Fruit fly (Drosophila melanogaster) whole organism, embryonic: ENCODE results near the gene Rai1.

Source experiments
- Bdp1 ChIP-seq: fragments of 200-800 bp; sonication (Bioruptor generic); optimal IDR thresholded peaks from 3 replicates; lab custom pipeline; 2016; ENCODE audit warnings: missing biosample characterization, missing genetic modification characterization
- CG10321 ChIP-seq: fragments of 200-800 bp; sonication (Bioruptor generic); IDR thresholded peaks from 2 replicates; pipeline ENCODE4 v1.3.6; 2022; ENCODE audit warnings: missing biosample characterization, missing genetic modification characterization
- CG10979 ChIP-seq: fragments of 200-800 bp; sonication (Bioruptor generic); optimal IDR thresholded peaks from 2 replicates; lab custom pipeline; 2018; ENCODE audit warnings: missing biosample characterization, mild to moderate bottlenecking, missing genetic modification characterization, moderate library complexity
- CG11247 ChIP-seq: fragments of 200-800 bp; sonication (Bioruptor generic); IDR thresholded peaks from 2 replicates; pipeline ENCODE4 v1.3.6; 2022; ENCODE audit warnings: missing biosample characterization, missing genetic modification characterization
- CG11723 ChIP-seq: fragments of 200-800 bp; sonication (Bioruptor generic); optimal IDR thresholded peaks from 2 replicates; lab custom pipeline; 2017; ENCODE audit warnings: missing biosample characterization, mild to moderate bottlenecking, missing genetic modification characterization
- CG12744 ChIP-seq: fragments of 200-800 bp; sonication (Bioruptor generic); optimal IDR thresholded peaks from 2 replicates; lab custom pipeline; 2016; ENCODE audit warnings: missing biosample characterization, missing genetic modification characterization
- CG14050 ChIP-seq: fragments of 200-800 bp; sonication (Bioruptor generic); IDR thresholded peaks from 3 replicates; pipeline ENCODE4 v1.3.6; 2022; ENCODE audit warnings: missing biosample characterization, missing genetic modification characterization
- CG17568 ChIP-seq: fragments of 200-800 bp; sonication (Bioruptor generic); optimal IDR thresholded peaks from 2 replicates; lab custom pipeline; 2018; ENCODE audit warnings: missing biosample characterization, mild to moderate bottlenecking, missing genetic modification characterization, moderate library complexity
- CG1792 ChIP-seq: fragments of 200-800 bp; sonication (Bioruptor generic); optimal IDR thresholded peaks from 2 replicates; lab custom pipeline; 2016; ENCODE audit warnings: missing biosample characterization, missing genetic modification characterization
- CG18476 ChIP-seq: fragments of 200-800 bp; sonication (Bioruptor generic); optimal IDR thresholded peaks from 2 replicates; lab custom pipeline; 2016; ENCODE audit warnings: missing biosample characterization, mild to moderate bottlenecking, missing genetic modification characterization
- CG30020 ChIP-seq: fragments of 200-800 bp; optimal IDR thresholded peaks from 2 replicates; lab custom pipeline; 2019; ENCODE audit warnings: missing biosample characterization, mild to moderate bottlenecking, missing genetic modification characterization, moderate library complexity
- CG30403 ChIP-seq: fragments of 200-800 bp; sonication (Bioruptor generic); optimal IDR thresholded peaks from 3 replicates; lab custom pipeline; 2016; ENCODE audit warnings: missing biosample characterization, missing genetic modification characterization
- CG31441 ChIP-seq: fragments of 200-800 bp; sonication (Bioruptor generic); IDR thresholded peaks from 2 replicates; pipeline ENCODE4 v1.3.6; 2022; ENCODE audit warnings: missing biosample characterization, missing genetic modification characterization
- CG5245 ChIP-seq: fragments of 200-800 bp; sonication (Bioruptor generic); optimal IDR thresholded peaks from 3 replicates; lab custom pipeline; 2016; ENCODE audit warnings: missing biosample characterization, missing genetic modification characterization
- CG6654 ChIP-seq: fragments of 200-800 bp; sonication (Bioruptor generic); optimal IDR thresholded peaks from 2 replicates; lab custom pipeline; 2017; ENCODE audit warnings: missing biosample characterization, mild to moderate bottlenecking, missing genetic modification characterization
- CG6791 ChIP-seq: fragments of 200-800 bp; sonication (Bioruptor generic); IDR thresholded peaks from 3 replicates; pipeline ENCODE4 v1.3.6; 2022; ENCODE audit warnings: missing biosample characterization, missing genetic modification characterization; ENCODE audit not compliant: partially characterized antibody
- CG6854 ChIP-seq: fragments of 200-800 bp; sonication (Bioruptor generic); optimal IDR thresholded peaks from 3 replicates; lab custom pipeline; 2017; ENCODE audit warnings: missing biosample characterization, mild to moderate bottlenecking, missing genetic modification characterization
- CG9215 ChIP-seq: fragments of 200-800 bp; sonication (Bioruptor generic); IDR thresholded peaks from 2 replicates; pipeline ENCODE4 v1.3.6; 2022; ENCODE audit warnings: missing biosample characterization, missing genetic modification characterization
- CG9609 ChIP-seq: fragments of 200-800 bp; sonication (Bioruptor generic); optimal IDR thresholded peaks from 3 replicates; lab custom pipeline; 2016; ENCODE audit warnings: missing biosample characterization, missing genetic modification characterization
- CG9932 ChIP-seq: fragments of 200-800 bp; sonication (Bioruptor generic); IDR thresholded peaks from 2 replicates; pipeline ENCODE4 v1.3.6; 2022; ENCODE audit warnings: missing biosample characterization, missing genetic modification characterization
- D19B ChIP-seq: fragments of 200-800 bp; sonication (Bioruptor generic); optimal IDR thresholded peaks from 2 replicates; lab custom pipeline; 2017; ENCODE audit warnings: missing biosample characterization, mild to moderate bottlenecking, missing genetic modification characterization
- Dip2 ChIP-seq: fragments of 200-800 bp; sonication (Bioruptor generic); IDR thresholded peaks from 2 replicates; pipeline ENCODE4 v1.3.6; 2022; ENCODE audit warnings: missing biosample characterization, missing genetic modification characterization
- HLH4C ChIP-seq: fragments of 200-800 bp; sonication (Bioruptor generic); IDR thresholded peaks from 3 replicates; pipeline ENCODE4 v1.3.6; 2022; ENCODE audit warnings: missing biosample characterization, missing genetic modification characterization; ENCODE audit not compliant: partially characterized antibody
- Mad ChIP-seq: fragments of 200-800 bp; sonication (Bioruptor generic); optimal IDR thresholded peaks from 2 replicates; lab custom pipeline; 2016; ENCODE audit warnings: missing biosample characterization, missing genetic modification characterization
- Meics ChIP-seq: fragments of 200-800 bp; sonication (Bioruptor generic); optimal IDR thresholded peaks from 2 replicates; lab custom pipeline; 2017; ENCODE audit warnings: missing biosample characterization, mild to moderate bottlenecking, missing genetic modification characterization
- Side ChIP-seq: fragments of 200-800 bp; sonication (Bioruptor generic); optimal IDR thresholded peaks from 2 replicates; lab custom pipeline; 2016; ENCODE audit warnings: missing biosample characterization, missing genetic modification characterization
- Sry-δ ChIP-seq: fragments of 200-800 bp; sonication (Bioruptor generic); optimal IDR thresholded peaks from 2 replicates; lab custom pipeline; 2016; ENCODE audit warnings: missing biosample characterization, missing genetic modification characterization
- Xrp1 ChIP-seq: fragments of 200-800 bp; sonication (Bioruptor generic); IDR thresholded peaks from 2 replicates; pipeline ENCODE4 v1.3.6; 2022; ENCODE audit warnings: missing biosample characterization, missing genetic modification characterization
- bbx ChIP-seq: fragments of 200-800 bp; sonication (Bioruptor generic); IDR thresholded peaks from 2 replicates; pipeline ENCODE4 v1.3.6; 2022; ENCODE audit warnings: missing biosample characterization, missing genetic modification characterization; ENCODE audit not compliant: partially characterized antibody
- dpn ChIP-seq, 2 experiments: fragments of 200-800 bp; sonication (Bioruptor generic); optimal IDR thresholded peaks; 3 replicates each; lab custom pipeline; 2016; ENCODE audit warnings: missing biosample characterization in 2 of 2, missing genetic modification characterization in 2 of 2
- dysf ChIP-seq: fragments of 200-800 bp; sonication (Bioruptor generic); IDR thresholded peaks from 3 replicates; pipeline ENCODE4 v1.3.6; 2022; ENCODE audit warnings: missing biosample characterization, missing genetic modification characterization
- ewg ChIP-seq: fragments of 200-800 bp; sonication (Bioruptor generic); optimal IDR thresholded peaks from 3 replicates; lab custom pipeline; 2017; ENCODE audit warnings: mild to moderate bottlenecking, missing biosample characterization, missing genetic modification reagents, missing genetic modification characterization
- fu2 ChIP-seq: fragments of 200-800 bp; sonication (Bioruptor generic); optimal IDR thresholded peaks from 2 replicates; lab custom pipeline; 2016; ENCODE audit warnings: missing biosample characterization, missing genetic modification characterization
- gcm ChIP-seq: fragments of 200-800 bp; sonication (Bioruptor generic); optimal IDR thresholded peaks from 2 replicates; lab custom pipeline; 2019; ENCODE audit warnings: missing biosample characterization, mild to moderate bottlenecking, missing genetic modification characterization, moderate library complexity
- grn ChIP-seq: fragments of 200-800 bp; sonication (Bioruptor generic); optimal IDR thresholded peaks from 3 replicates; lab custom pipeline; 2017; ENCODE audit warnings: missing biosample characterization, missing genetic modification characterization
- h ChIP-seq: fragments of >200 bp; optimal IDR thresholded peaks from 2 replicates; lab custom pipeline; 2017
- hkb ChIP-seq, 2 experiments: fragments of 200-800 bp in 1 of 2; fragments of >200 bp in 1 of 2; sonication (Bioruptor generic) in 1 of 2; IDR thresholded peaks in 1 of 2; optimal IDR thresholded peaks in 1 of 2; 2 replicates each; pipeline versions ENCODE4 v1.3.6 to Lab custom; 2017 to 2022; ENCODE audit warnings: missing biosample characterization in 1 of 2, missing genetic modification characterization in 1 of 2
- inv ChIP-seq: fragments of 200-800 bp; sonication (Bioruptor generic); IDR thresholded peaks from 2 replicates; pipeline ENCODE4 v1.3.6; 2022; ENCODE audit warnings: missing biosample characterization, missing genetic modification characterization; ENCODE audit not compliant: partially characterized antibody
- lilli ChIP-seq: fragments of 200-800 bp; sonication (Bioruptor generic); optimal IDR thresholded peaks from 3 replicates; lab custom pipeline; 2016; ENCODE audit warnings: missing biosample characterization, missing genetic modification characterization
- mirr ChIP-seq: fragments of 200-800 bp; sonication (Bioruptor generic); optimal IDR thresholded peaks from 3 replicates; lab custom pipeline; 2018; ENCODE audit warnings: missing biosample characterization, mild to moderate bottlenecking, missing genetic modification characterization
- pan ChIP-seq, 4 experiments: fragments of >200 bp in 3 of 4; fragments of 200-800 bp in 1 of 4; sonication (Bioruptor generic) in 1 of 4; optimal IDR thresholded peaks in 3 of 4; IDR thresholded peaks in 1 of 4; 2 replicates each; pipeline versions ENCODE4 v1.3.6 to Lab custom; 2017 to 2022; ENCODE audit warnings: missing biosample characterization in 2 of 4, missing genetic modification characterization in 2 of 4, mixed read lengths in 1 of 4
- pros ChIP-seq: fragments of 200-800 bp; sonication (Bioruptor generic); optimal IDR thresholded peaks from 3 replicates; lab custom pipeline; 2019; ENCODE audit warnings: missing biosample characterization, mild to moderate bottlenecking, missing genetic modification characterization, moderate library complexity
- scrt ChIP-seq: fragments of 200-800 bp; sonication (Bioruptor generic); optimal IDR thresholded peaks from 2 replicates; lab custom pipeline; 2018; ENCODE audit warnings: missing biosample characterization, mild to moderate bottlenecking, missing genetic modification characterization, moderate library complexity
- seq ChIP-seq: fragments of 200-800 bp; sonication (Bioruptor generic); IDR thresholded peaks from 2 replicates; pipeline ENCODE4 v1.3.6; 2022; ENCODE audit warnings: missing biosample characterization, missing genetic modification characterization
- slp2 ChIP-seq: fragments of 200-800 bp; sonication (Bioruptor generic); optimal IDR thresholded peaks from 2 replicates; lab custom pipeline; 2016; ENCODE audit warnings: missing biosample characterization, missing genetic modification characterization
- sna ChIP-seq: fragments of 200-800 bp; sonication (Bioruptor generic); IDR thresholded peaks from 2 replicates; pipeline ENCODE4 v1.3.6; 2022; ENCODE audit warnings: missing biosample characterization, missing genetic modification characterization; ENCODE audit not compliant: partially characterized antibody
- sob ChIP-seq: fragments of 200-800 bp; sonication (Bioruptor generic); IDR thresholded peaks from 2 replicates; pipeline ENCODE4 v1.3.6; 2022; ENCODE audit warnings: missing biosample characterization, missing genetic modification characterization
- stwl ChIP-seq: fragments of 200-800 bp; sonication (Bioruptor generic); optimal IDR thresholded peaks from 3 replicates; lab custom pipeline; 2018; ENCODE audit warnings: missing biosample characterization, mild to moderate bottlenecking, missing genetic modification characterization, moderate library complexity
- ttk ChIP-seq: fragments of 200-800 bp; sonication (Bioruptor generic); IDR thresholded peaks from 2 replicates; pipeline ENCODE4 v2.1.2; 2022; ENCODE audit warnings: missing biosample characterization, missing genetic modification characterization
- twi ChIP-seq: fragments of 200-800 bp; optimal IDR thresholded peaks from 2 replicates; lab custom pipeline; 2019; ENCODE audit warnings: missing biosample characterization, mild to moderate bottlenecking, missing genetic modification characterization, moderate library complexity
- usp ChIP-seq: fragments of >200 bp; optimal IDR thresholded peaks from 2 replicates; lab custom pipeline; 2017; ENCODE audit warnings: missing biosample characterization, missing genetic modification characterization

The Rai1 gene

dm6 chrX:16813226-16813625 is 10.1 kb upstream of the Rai1 start (continued):
- TF ChIP-seq scrt (GFP tag; lab: Kevin White, UChicago): no peak
- TF ChIP-seq bbx: no peak
- no peak for TF ChIP-seq CG17568 (GFP tag; lab: Kevin White, UChicago)
- no peak for TF ChIP-seq sna (GFP tag; lab: Robert Waterston, UW)
- no peak for TF ChIP-seq Side (GFP tag; lab: Kevin White, UChicago)
- TF ChIP-seq lilli (GFP tag; lab: Kevin White, UChicago): no peak
- TF ChIP-seq CG31441 (GFP tag; lab: Robert Waterston, UW): peak; percentile 46; the same call in 1 of the 2 replicates
- TF ChIP-seq D19B (GFP tag; lab: Kevin White, UChicago): no peak
- TF ChIP-seq CG1792 (GFP tag; lab: Kevin White, UChicago): no peak
- TF ChIP-seq CG11723 (GFP tag; lab: Kevin White, UChicago): no peak
- TF ChIP-seq pros (GFP tag; lab: Kevin White, UChicago): no peak
- no peak for TF ChIP-seq twi
- no peak for TF ChIP-seq mirr (GFP tag; lab: Kevin White, UChicago)
- no peak for TF ChIP-seq hkb (optimal IDR thresholded peaks at IDR 0.05; lab: Kevin White, UChicago)
- peak; percentile 32; the same call in 1 of the 2 replicates for TF ChIP-seq hkb (GFP tag; IDR thresholded peaks at IDR 0.05; lab: Robert Waterston, UW)
- no peak for TF ChIP-seq CG12744 (GFP tag; lab: Kevin White, UChicago)
- no peak for TF ChIP-seq Dip2 (GFP tag; lab: Robert Waterston, UW)
- TF ChIP-seq dysf (GFP tag; lab: Robert Waterston, UW): peak; percentile 41; the same call in 1 of the 3 replicates
- no peak for TF ChIP-seq CG10321 (GFP tag; lab: Robert Waterston, UW)
- TF ChIP-seq Meics (GFP tag; lab: Kevin White, UChicago): no peak
- TF ChIP-seq Xrp1: no peak
- no peak for TF ChIP-seq HLH4C
- no peak for TF ChIP-seq stwl (tag; lab: Kevin White, UChicago)
- TF ChIP-seq CG30403 (GFP tag; lab: Kevin White, UChicago): peak; percentile 13
- no peak for TF ChIP-seq CG18476 (GFP tag; lab: Kevin White, UChicago)
- no peak for TF ChIP-seq Sry-δ
- peak; percentile 34 for TF ChIP-seq CG10979 (tag; lab: Kevin White, UChicago)
- no peak for TF ChIP-seq inv
- TF ChIP-seq gcm: no peak
- no peak for TF ChIP-seq h (lab: Kevin White, UChicago)
- no peak for TF ChIP-seq pan (optimal IDR thresholded peaks at IDR 0.05; lab: Kevin White, UChicago)
- peak in 1 of 2 experiments; percentile 39 for TF ChIP-seq pan (GFP tag; optimal IDR thresholded peaks at IDR 0.05 in 1 of 2, IDR thresholded peaks at IDR 0.05 in 1 of 2)
- no peak for TF ChIP-seq grn (GFP tag; lab: Kevin White, UChicago)
- TF ChIP-seq sob (GFP tag; lab: Robert Waterston, UW): no peak
- TF ChIP-seq CG9609 (GFP tag; lab: Kevin White, UChicago): no peak
- TF ChIP-seq CG11247 (GFP tag; lab: Robert Waterston, UW): no peak
- no peak for TF ChIP-seq Mad (GFP tag; lab: Kevin White, UChicago)
- no peak for TF ChIP-seq CG30020
- no peak for TF ChIP-seq slp2 (GFP tag; lab: Kevin White, UChicago)
- TF ChIP-seq seq (GFP tag; lab: Robert Waterston, UW): 0 out of 2 replicates have a peak, but pooled peaks have one; percentile 15
- no peak for TF ChIP-seq CG6791 (GFP tag; lab: Robert Waterston, UW)
- TF ChIP-seq CG5245 (GFP tag; lab: Kevin White, UChicago): no peak
- no peak for TF ChIP-seq CG6654 (GFP tag; lab: Kevin White, UChicago)
- no peak for TF ChIP-seq fu2
- TF ChIP-seq CG6854 (GFP tag; lab: Kevin White, UChicago): no peak
- no peak for TF ChIP-seq Bdp1
- TF ChIP-seq ewg (GFP tag; lab: Kevin White, UChicago): no peak
- no peak for TF ChIP-seq usp
- no peak for TF ChIP-seq CG9215
- no peak for TF ChIP-seq CG9932 (GFP tag; lab: Robert Waterston, UW)
- TF ChIP-seq CG14050 (GFP tag; lab: Robert Waterston, UW): no peak
- TF ChIP-seq ttk (GFP tag; lab: Robert Waterston, UW): no peak
- TF ChIP-seq dpn (GFP tag; optimal IDR thresholded peaks at IDR 0.05; lab: Kevin White, UChicago): no peak
